Worm (Caenorhabditis elegans) whole organism, mixed stage, embryonic: ENCODE results near the gene spe-26.

Source experiments
- M03D4.4 ChIP-seq: sonication (generic microtip); optimal IDR thresholded peaks from 2 replicates; lab custom pipeline; 2017; ENCODE audit warnings: mild to moderate bottlenecking, missing genetic modification characterization, missing compliant biosample characterization
- bed-3 ChIP-seq: fragments of 200-800 bp; sonication (Bioruptor generic); optimal IDR thresholded peaks from 3 replicates; lab custom pipeline; 2018; ENCODE audit warnings: mild to moderate bottlenecking, missing genetic modification characterization, moderate library complexity, missing compliant biosample characterization
- blmp-1 ChIP-seq: fragments of 150-350 bp; optimal IDR thresholded peaks from 2 replicates; lab custom pipeline; 2014; ENCODE audit warnings: missing biosample characterization, missing genetic modification characterization
- ceh-39 ChIP-seq: fragments of 150-350 bp; optimal IDR thresholded peaks from 2 replicates; lab custom pipeline; 2014; ENCODE audit warnings: missing biosample characterization, missing genetic modification characterization
- ceh-43 ChIP-seq: fragments of 200-800 bp; sonication (Bioruptor generic); optimal IDR thresholded peaks from 2 replicates; lab custom pipeline; 2018; ENCODE audit warnings: mild to moderate bottlenecking, missing genetic modification characterization, moderate library complexity, missing compliant biosample characterization
- ceh-83 ChIP-seq: fragments of 200-800 bp; sonication (Bioruptor generic); optimal IDR thresholded peaks from 2 replicates; lab custom pipeline; 2018; ENCODE audit warnings: mild to moderate bottlenecking, missing genetic modification characterization, missing compliant biosample characterization
- ces-1 ChIP-seq: fragments of 150-350 bp; optimal IDR thresholded peaks from 2 replicates; lab custom pipeline; 2014; ENCODE audit warnings: missing biosample characterization, missing genetic modification reagents, missing genetic modification characterization
- cnd-1 ChIP-seq: fragments of 200-800 bp; sonication (Bioruptor generic); optimal IDR thresholded peaks from 2 replicates; lab custom pipeline; 2018; ENCODE audit warnings: mild to moderate bottlenecking, missing genetic modification characterization, missing compliant biosample characterization
- drap-1 ChIP-seq: fragments of 200-800 bp; sonication (Bioruptor generic); optimal IDR thresholded peaks from 3 replicates; lab custom pipeline; 2018; ENCODE audit warnings: mild to moderate bottlenecking, missing genetic modification characterization, missing compliant biosample characterization
- elt-1 ChIP-seq: sonication (generic microtip); optimal IDR thresholded peaks from 2 replicates; lab custom pipeline; 2017; ENCODE audit warnings: missing genetic modification characterization, mild to moderate bottlenecking, missing compliant biosample characterization, antibody characterized with exemption, moderate library complexity, borderline replicate concordance; ENCODE audit not compliant: insufficient read depth
- elt-3 ChIP-seq: fragments of 150-350 bp; optimal IDR thresholded peaks from 2 replicates; lab custom pipeline; 2014; ENCODE audit warnings: missing biosample characterization, missing genetic modification characterization
- flh-1 ChIP-seq: fragments of 200-800 bp; sonication (Bioruptor generic); optimal IDR thresholded peaks from 2 replicates; lab custom pipeline; 2018; ENCODE audit warnings: mild to moderate bottlenecking, missing genetic modification characterization, moderate library complexity, missing compliant biosample characterization
- ham-2 ChIP-seq: fragments of 200-800 bp; sonication (Bioruptor generic); optimal IDR thresholded peaks from 2 replicates; lab custom pipeline; 2018; ENCODE audit warnings: mild to moderate bottlenecking, missing genetic modification characterization, missing compliant biosample characterization
- hlh-1 ChIP-seq: fragments of 150-350 bp; optimal IDR thresholded peaks from 2 replicates; lab custom pipeline; 2014; ENCODE audit warnings: missing biosample characterization, missing genetic modification reagents, missing genetic modification characterization
- lin-13 ChIP-seq: fragments of 150-350 bp; optimal IDR thresholded peaks from 2 replicates; lab custom pipeline; 2014; ENCODE audit warnings: missing biosample characterization, missing genetic modification characterization
- lsy-2 ChIP-seq: fragments of 150-350 bp; optimal IDR thresholded peaks from 2 replicates; lab custom pipeline; 2014; ENCODE audit warnings: missing biosample characterization, missing genetic modification characterization
- mab-5 ChIP-seq: fragments of 150-350 bp; optimal IDR thresholded peaks from 2 replicates; lab custom pipeline; 2014; ENCODE audit warnings: missing biosample characterization, missing genetic modification characterization
- mep-1 ChIP-seq: fragments of 150-350 bp; optimal IDR thresholded peaks from 2 replicates; lab custom pipeline; 2017; ENCODE audit warnings: missing biosample characterization, missing genetic modification reagents, missing genetic modification characterization, inconsistent platforms
- mls-2 ChIP-seq: sonication (generic microtip); optimal IDR thresholded peaks from 2 replicates; lab custom pipeline; 2016; ENCODE audit warnings: mild to moderate bottlenecking, missing genetic modification characterization, moderate library complexity, missing compliant biosample characterization
- nhr-12 ChIP-seq: fragments of 150-350 bp; optimal IDR thresholded peaks from 2 replicates; lab custom pipeline; 2014; ENCODE audit warnings: missing biosample characterization, missing genetic modification characterization
- nhr-2 ChIP-seq: fragments of 150-350 bp; optimal IDR thresholded peaks from 2 replicates; lab custom pipeline; 2014; ENCODE audit warnings: missing biosample characterization, missing genetic modification characterization
- nhr-237 ChIP-seq: fragments of 150-350 bp; optimal IDR thresholded peaks from 2 replicates; lab custom pipeline; 2014; ENCODE audit warnings: missing biosample characterization, missing genetic modification characterization
- nhr-28 ChIP-seq: fragments of 150-350 bp; optimal IDR thresholded peaks from 2 replicates; lab custom pipeline; 2014; ENCODE audit warnings: missing biosample characterization, missing genetic modification characterization
- nhr-76 ChIP-seq: sonication (generic microtip); optimal IDR thresholded peaks from 2 replicates; lab custom pipeline; 2017; ENCODE audit warnings: missing biosample characterization, missing genetic modification characterization
- pha-4 ChIP-seq: fragments of 150-350 bp; optimal IDR thresholded peaks from 2 replicates; lab custom pipeline; 2018; ENCODE audit warnings: missing biosample characterization, missing genetic modification reagents, missing genetic modification characterization
- sem-2 ChIP-seq: fragments of 200-800 bp; sonication (Bioruptor generic); optimal IDR thresholded peaks from 2 replicates; lab custom pipeline; 2018; ENCODE audit warnings: mild to moderate bottlenecking, missing genetic modification characterization, missing compliant biosample characterization
- sptf-1 ChIP-seq: sonication (generic microtip); optimal IDR thresholded peaks from 2 replicates; lab custom pipeline; 2017; ENCODE audit warnings: mild to moderate bottlenecking, missing genetic modification characterization, moderate library complexity, missing compliant biosample characterization
- tbx-8 ChIP-seq: fragments of 200-800 bp; sonication (Bioruptor generic); optimal IDR thresholded peaks from 2 replicates; lab custom pipeline; 2018; ENCODE audit warnings: mild to moderate bottlenecking, missing genetic modification characterization, moderate library complexity, missing compliant biosample characterization
- unc-120 ChIP-seq: sonication (generic microtip); optimal IDR thresholded peaks from 2 replicates; lab custom pipeline; 2017; ENCODE audit warnings: missing genetic modification characterization, missing compliant biosample characterization; ENCODE audit not compliant: poor library complexity, severe bottlenecking
- unc-39 ChIP-seq: fragments of 150-350 bp; optimal IDR thresholded peaks from 2 replicates; lab custom pipeline; 2014; ENCODE audit warnings: missing biosample characterization, missing genetic modification characterization
- unc-62 ChIP-seq: fragments of 150-350 bp; optimal IDR thresholded peaks from 2 replicates; lab custom pipeline; 2014; ENCODE audit warnings: missing biosample characterization, missing genetic modification reagents, missing genetic modification characterization
- zip-8 ChIP-seq: fragments of 150-350 bp; optimal IDR thresholded peaks from 2 replicates; lab custom pipeline; 2014; ENCODE audit warnings: missing biosample characterization, missing genetic modification characterization
- ztf-11 ChIP-seq: fragments of 150-350 bp; optimal IDR thresholded peaks from 2 replicates; lab custom pipeline; 2014; ENCODE audit warnings: missing biosample characterization, missing genetic modification characterization

spe-26 gene

DNA sequence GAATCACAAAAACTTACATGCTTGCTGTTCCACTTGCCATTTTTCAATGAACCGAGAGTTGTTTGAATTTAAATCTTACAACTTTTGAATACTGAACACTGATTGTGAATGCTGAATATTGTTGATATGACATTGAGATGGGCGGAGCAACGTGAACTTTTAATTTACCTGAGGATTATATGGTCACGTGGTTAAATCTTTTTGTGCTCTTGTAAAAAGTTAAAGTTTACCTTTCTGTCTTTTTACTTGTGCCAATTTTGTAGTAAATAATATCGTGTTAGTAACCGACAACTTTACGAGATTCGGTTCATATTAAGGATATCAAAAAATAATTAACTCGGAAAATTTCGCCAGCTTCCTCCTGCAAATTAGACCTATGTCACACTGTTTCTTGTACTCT, 39.5 kb downstream of the spe-26 start, which contains the start of gene Y43C5B.2:
Y43C5B.2 (minus strand) TSS at position 101 of the 400 bp plus-strand sequence.
- no peak for TF ChIP-seq unc-120
- TF ChIP-seq unc-39 (tag; lab: Kevin White, UChicago), result no peak
- TF ChIP-seq ham-2 (GFP tag; lab: Kevin White, UChicago), result no peak
- TF ChIP-seq hlh-1 (tag; lab: Kevin White, UChicago), result no peak
- TF ChIP-seq nhr-12 (tag; lab: Kevin White, UChicago), result no peak
- TF ChIP-seq tbx-8 (GFP tag; lab: Kevin White, UChicago), result no peak
- no peak for TF ChIP-seq elt-3 (tag; lab: Kevin White, UChicago)
- no peak for TF ChIP-seq elt-1 (tag; lab: Kevin White, UChicago)
- TF ChIP-seq zip-8, result no peak
- no peak for TF ChIP-seq ceh-39 (tag; lab: Kevin White, UChicago)
- no peak for TF ChIP-seq ztf-11 (tag; lab: Kevin White, UChicago)
- TF ChIP-seq M03D4.4 (tag; lab: Kevin White, UChicago), result no peak
- TF ChIP-seq mab-5 (tag; lab: Kevin White, UChicago), result no peak
- no peak for TF ChIP-seq sem-2

DNA sequence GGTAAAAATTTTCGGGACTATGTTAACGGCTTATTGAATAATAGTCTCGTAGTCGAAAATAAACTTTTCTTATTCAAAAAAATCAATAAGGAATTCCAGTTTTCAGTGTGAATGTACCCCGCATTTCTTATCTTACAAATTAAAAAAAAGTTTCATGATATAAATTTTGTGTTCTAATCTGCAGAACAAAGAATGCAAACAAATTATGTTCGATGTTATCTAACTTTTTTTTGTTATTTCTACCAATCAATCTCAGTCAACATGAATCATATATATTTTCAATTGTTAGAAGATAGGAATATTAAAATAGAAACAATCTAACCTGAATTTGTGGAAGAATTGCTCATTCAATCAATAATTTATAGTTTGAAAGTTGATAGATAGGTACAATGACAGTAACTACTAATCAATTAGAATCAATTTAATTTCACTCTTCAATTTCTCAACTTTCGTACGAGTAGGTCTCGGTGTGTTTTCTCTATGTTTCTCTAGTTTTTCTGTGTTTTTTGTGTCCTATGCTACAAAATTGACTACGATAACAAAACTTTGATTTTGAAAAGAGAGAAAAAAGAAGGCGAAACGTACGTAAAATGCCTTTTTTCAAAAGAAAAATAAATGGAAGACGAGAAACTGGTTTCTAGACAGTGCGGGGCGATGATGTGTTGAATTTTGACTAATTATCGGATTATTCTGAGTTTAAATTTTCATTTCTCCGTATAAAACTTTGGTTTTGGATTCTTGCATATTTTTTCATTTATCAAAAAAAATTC, 41.7 kb downstream of the spe-26 start, which contains the start of the genes unc-43 and Y43C5B.3:
unc-43 (minus strand) TSS at position 347 of the 770 bp plus-strand sequence.
Y43C5B.3 (plus strand) TSS at position 720 of the 770 bp plus-strand sequence.
- no peak for TF ChIP-seq unc-120
- no peak for TF ChIP-seq mep-1 (tag; lab: Kevin White, UChicago)
- no peak for TF ChIP-seq cnd-1
- no peak for TF ChIP-seq sptf-1 (tag; lab: Kevin White, UChicago)
- TF ChIP-seq, all 35 proteins: peak for 0

ce11 chrIV:10347528-10347927, 44.2 kb downstream of the spe-26 start:
- no peak for TF ChIP-seq flh-1 (GFP tag; lab: Kevin White, UChicago)
- no peak for TF ChIP-seq nhr-2 (tag; lab: Kevin White, UChicago)
- peak; percentile 74 for TF ChIP-seq ces-1 (GFP tag; lab: Kevin White, UChicago)

ce11 chrIV:10346948-10347347, 44.8 kb downstream of the spe-26 start:
- TF ChIP-seq lsy-2 (tag; lab: Kevin White, UChicago) (no peak), elt-1 (tag; lab: Kevin White, UChicago) (no peak), unc-39 (tag; lab: Kevin White, UChicago) (no peak), unc-120 (no peak), tbx-8 (GFP tag; lab: Kevin White, UChicago) (no peak), ceh-83 (GFP tag; lab: Kevin White, UChicago) (no peak), ceh-39 (tag; lab: Kevin White, UChicago) (no peak), mep-1 (tag; lab: Kevin White, UChicago) (no peak), zip-8 (no peak), nhr-76 (no peak), lin-13 (no peak)

DNA sequence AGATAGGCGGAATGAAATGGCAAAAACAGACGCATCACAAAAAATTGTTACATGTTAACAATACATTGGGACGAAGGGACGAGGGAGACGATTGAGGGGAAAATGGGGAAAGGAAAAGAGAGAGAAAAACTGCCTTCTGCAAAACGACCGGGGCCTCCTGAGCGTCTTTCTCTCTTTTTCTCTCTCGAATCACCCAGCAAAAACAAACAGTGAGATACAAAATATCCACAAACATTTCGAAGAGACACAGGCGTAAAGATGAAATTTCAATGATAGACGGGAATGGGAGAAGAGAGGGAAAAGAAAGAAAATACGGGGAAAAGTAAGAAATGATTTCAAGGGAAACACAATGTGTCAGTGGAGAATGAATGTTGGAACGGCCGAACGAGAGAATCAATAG, 45.7 kb downstream of the spe-26 start:
- TF ChIP-seq nhr-76, result no peak
- no peak for TF ChIP-seq nhr-12 (tag; lab: Kevin White, UChicago)
- TF ChIP-seq nhr-2 (tag; lab: Kevin White, UChicago), result no peak
- TF ChIP-seq mep-1 (tag; lab: Kevin White, UChicago), result peak; percentile 51
- TF ChIP-seq M03D4.4 (tag; lab: Kevin White, UChicago), result no peak
- no peak for TF ChIP-seq zip-8
- TF ChIP-seq bed-3, result no peak
- TF ChIP-seq tbx-8 (GFP tag; lab: Kevin White, UChicago), result no peak
- no peak for TF ChIP-seq cnd-1
- TF ChIP-seq drap-1 (GFP tag; lab: Kevin White, UChicago), result no peak
- TF ChIP-seq unc-62 (GFP tag; lab: Kevin White, UChicago), result peak; percentile 66
- TF ChIP-seq mab-5 (tag; lab: Kevin White, UChicago), result no peak
- TF ChIP-seq sem-2, result no peak
- TF ChIP-seq hlh-1 (tag; lab: Kevin White, UChicago), result peak; percentile 29
- peak; percentile 4 for TF ChIP-seq sptf-1 (tag; lab: Kevin White, UChicago)
- peak; percentile 23 for TF ChIP-seq lsy-2 (tag; lab: Kevin White, UChicago)
- TF ChIP-seq elt-1 (tag; lab: Kevin White, UChicago), result no peak
- TF ChIP-seq ceh-83 (GFP tag; lab: Kevin White, UChicago), result no peak
- TF ChIP-seq blmp-1 (tag; lab: Kevin White, UChicago), result no peak
- TF ChIP-seq nhr-237 (tag; lab: Kevin White, UChicago), result peak; percentile 46
- TF ChIP-seq elt-3 (tag; lab: Kevin White, UChicago), result no peak
- TF ChIP-seq nhr-28 (tag; lab: Kevin White, UChicago), result no peak
- no peak for TF ChIP-seq ztf-11 (tag; lab: Kevin White, UChicago)
- peak; percentile 69 for TF ChIP-seq unc-120
- no peak for TF ChIP-seq mls-2 (tag; lab: Kevin White, UChicago)
- peak; percentile 47 for TF ChIP-seq ces-1 (GFP tag; lab: Kevin White, UChicago)
- no peak for TF ChIP-seq ceh-43
- peak; percentile 15 for TF ChIP-seq pha-4 (tag; lab: Kevin White, UChicago)
- TF ChIP-seq, all 35 proteins: peak for 9
